Worm (Caenorhabditis elegans) whole organism, L1 larva: Measurements from ENCODE around the gene M04D8.4.

Source experiments
- fos-1 ChIP-seq: fragments of 150-350 bp; optimal IDR thresholded peaks from 2 replicates; lab custom pipeline; 2014; ENCODE audit warnings: missing biosample characterization, missing genetic modification characterization
- lin-15B ChIP-seq: fragments of 150-350 bp; sonication (generic microtip); optimal IDR thresholded peaks from 3 replicates; lab custom pipeline; 2014; ENCODE audit warnings: missing biosample characterization, missing genetic modification characterization
- nhr-77 ChIP-seq: fragments of 150-350 bp; optimal IDR thresholded peaks from 2 replicates; lab custom pipeline; 2014; ENCODE audit warnings: missing biosample characterization, missing genetic modification characterization
- unc-98 ChIP-seq: fragments of 200-800 bp; sonication (Bioruptor generic); IDR thresholded peaks from 2 replicates; pipeline ENCODE4 v1.3.6; 2022; ENCODE audit warnings: missing genetic modification characterization, missing compliant biosample characterization

ce11 chrIII:10060573-10060972, 30.1 kb upstream of the M04D8.4 start, which contains the start of gene T16G12.13:
- TF ChIP-seq unc-98 (GFP tag; lab: Robert Waterston, UW) (no peak), lin-15B (tag; lab: Kevin White, UChicago) (no peak), nhr-77 (tag; lab: Kevin White, UChicago) (no peak), fos-1 (no peak)
